ENCODE assay signal across 3 fruit fly cellular contexts in genomic region chr4:56242-57159, dm6.
TF ChIP-seq lines count a peak whose summit lies in the region.

Gene ci, minus strand, starts transcription at chr4:57041.

TF ChIP-seq in whole organism, adult, 20 proteins besides CTCF, POLR2A, EP300 and RAD21 (continued from another document):
- peak; percentile 33 for TF ChIP-seq toe (GFP tag; optimal IDR thresholded peaks at IDR 0.05; lab: Kevin White, UChicago)
TF ChIP-seq in whole organism, adult: peak in this region for 10.

TF ChIP-seq in whole organism, embryonic, 481 proteins besides CTCF, POLR2A, EP300 and RAD21 (continued from another document and continues in another):
- peak; percentile 94 for TF ChIP-seq CG34376 (GFP tag; optimal IDR thresholded peaks at IDR 0.05; lab: Kevin White, UChicago)
- no peak for TF ChIP-seq Sin3A (optimal IDR thresholded peaks at IDR 0.05; lab: Kevin White, UChicago)
- TF ChIP-seq corto (GFP tag; optimal IDR thresholded peaks at IDR 0.05; lab: Kevin White, UChicago): no peak
- no peak for TF ChIP-seq p53 (GFP tag; optimal IDR thresholded peaks at IDR 0.05; lab: Kevin White, UChicago)
- TF ChIP-seq CG4282 (GFP tag; optimal IDR thresholded peaks at IDR 0.05; lab: Kevin White, UChicago): no peak
- peak; percentile 55 for TF ChIP-seq wek (GFP tag; optimal IDR thresholded peaks at IDR 0.05; lab: Kevin White, UChicago)
- TF ChIP-seq Eip74EF (GFP tag; optimal IDR thresholded peaks at IDR 0.05; lab: Kevin White, UChicago): no peak
- peak in 1 of 2 experiments; percentile 44 for TF ChIP-seq tll (GFP tag; optimal IDR thresholded peaks at IDR 0.05; lab: Kevin White, UChicago)
- TF ChIP-seq CG2199 (GFP tag; IDR thresholded peaks at IDR 0.05; lab: Robert Waterston, UW): peak; percentile 99
- TF ChIP-seq BEAF-32 (GFP tag; optimal IDR thresholded peaks at IDR 0.05; lab: Kevin White, UChicago): peak; percentile 2
- TF ChIP-seq Atf6 (GFP tag; IDR thresholded peaks at IDR 0.05; lab: Robert Waterston, UW): no peak
- no peak for TF ChIP-seq Hr78 (GFP tag; optimal IDR thresholded peaks at IDR 0.05; lab: Kevin White, UChicago)
- TF ChIP-seq nau (GFP tag; optimal IDR thresholded peaks at IDR 0.05; lab: Kevin White, UChicago): peak; percentile 7
- TF ChIP-seq Trl (optimal IDR thresholded peaks at IDR 0.05; lab: Kevin White, UChicago): peak in 1 of 2 experiments; percentile 12
- TF ChIP-seq Trl (GFP tag; optimal IDR thresholded peaks at IDR 0.05; lab: Kevin White, UChicago): no peak
- TF ChIP-seq h (optimal IDR thresholded peaks at IDR 0.05; lab: Kevin White, UChicago): no peak
- TF ChIP-seq fd102C (GFP tag; optimal IDR thresholded peaks at IDR 0.05; lab: Kevin White, UChicago): no peak
- peak; percentile 66 for TF ChIP-seq HmgZ (tag; optimal IDR thresholded peaks at IDR 0.05; lab: Kevin White, UChicago)
- TF ChIP-seq Nf-YB (GFP tag; optimal IDR thresholded peaks at IDR 0.05; lab: Kevin White, UChicago): no peak
- TF ChIP-seq peb (GFP tag; IDR thresholded peaks at IDR 0.05; lab: Robert Waterston, UW): 0 out of 2 replicates have a peak, but pooled peaks have one; percentile 25
- peak; percentile 45 for TF ChIP-seq zf30C (GFP tag; optimal IDR thresholded peaks at IDR 0.05; lab: Kevin White, UChicago)
- peak; percentile 40 for TF ChIP-seq CG11723 (GFP tag; optimal IDR thresholded peaks at IDR 0.05; lab: Kevin White, UChicago)
- TF ChIP-seq CG4820 (GFP tag; optimal IDR thresholded peaks at IDR 0.05; lab: Kevin White, UChicago): no peak
- TF ChIP-seq ac (GFP tag; optimal IDR thresholded peaks at IDR 0.05; lab: Kevin White, UChicago): peak; percentile 32
- peak; percentile 19 for TF ChIP-seq trem (tag; optimal IDR thresholded peaks at IDR 0.05; lab: Kevin White, UChicago)
- TF ChIP-seq CG8290 (GFP tag; optimal IDR thresholded peaks at IDR 0.05; lab: Kevin White, UChicago): peak; percentile 65
- TF ChIP-seq CG8290 (tag; optimal IDR thresholded peaks at IDR 0.05; lab: Kevin White, UChicago): peak; percentile 70 to 94
- TF ChIP-seq caup (GFP tag; optimal IDR thresholded peaks at IDR 0.05; lab: Kevin White, UChicago; ENCODE audit: severe bottlenecking): peak; percentile 40
- peak; percentile 39 for TF ChIP-seq sqz (GFP tag; optimal IDR thresholded peaks at IDR 0.05; lab: Kevin White, UChicago)
- TF ChIP-seq Awh (GFP tag; IDR thresholded peaks at IDR 0.05; lab: Robert Waterston, UW): no peak
- TF ChIP-seq CG7271 (tag; optimal IDR thresholded peaks at IDR 0.05; lab: Kevin White, UChicago): peak; percentile 61
- no peak for TF ChIP-seq Fer2 (tag; optimal IDR thresholded peaks at IDR 0.05; lab: Kevin White, UChicago)
- no peak for TF ChIP-seq CG13123 (GFP tag; optimal IDR thresholded peaks at IDR 0.05; lab: Kevin White, UChicago)
- peak; percentile 76 for TF ChIP-seq CG15479 (GFP tag; optimal IDR thresholded peaks at IDR 0.05; lab: Kevin White, UChicago)
- TF ChIP-seq ewg (GFP tag; optimal IDR thresholded peaks at IDR 0.05; lab: Kevin White, UChicago): no peak
- peak; percentile 93 for TF ChIP-seq Sry-β (GFP tag; optimal IDR thresholded peaks at IDR 0.05; lab: Kevin White, UChicago)
- peak; percentile 55 for TF ChIP-seq CG3838 (GFP tag; optimal IDR thresholded peaks at IDR 0.05; lab: Kevin White, UChicago)
- peak; percentile 73 for TF ChIP-seq CG12769 (tag; optimal IDR thresholded peaks at IDR 0.05; lab: Kevin White, UChicago)
- peak; percentile 9; the same call in 1 of the 3 replicates for TF ChIP-seq CG17361 (GFP tag; IDR thresholded peaks at IDR 0.05; lab: Robert Waterston, UW)
- TF ChIP-seq Hr39 (optimal IDR thresholded peaks at IDR 0.05; lab: Kevin White, UChicago): no peak
- TF ChIP-seq Hey (tag; optimal IDR thresholded peaks at IDR 0.05; lab: Kevin White, UChicago): no peak
- no peak for TF ChIP-seq hkb (optimal IDR thresholded peaks at IDR 0.05; lab: Kevin White, UChicago)
- peak; percentile 50; the same call in 1 of the 2 replicates for TF ChIP-seq hkb (GFP tag; IDR thresholded peaks at IDR 0.05; lab: Robert Waterston, UW)
- no peak for TF ChIP-seq CG3407 (GFP tag; optimal IDR thresholded peaks at IDR 0.05; lab: Kevin White, UChicago)
- TF ChIP-seq CG8388 (GFP tag; optimal IDR thresholded peaks at IDR 0.05; lab: Kevin White, UChicago): peak; percentile 89
- no peak for TF ChIP-seq pb (GFP tag; optimal IDR thresholded peaks at IDR 0.05; lab: Kevin White, UChicago)
- TF ChIP-seq Ssrp (tag; optimal IDR thresholded peaks at IDR 0.05; lab: Kevin White, UChicago): no peak
- peak; percentile 58; the same call in 1 of the 2 replicates for TF ChIP-seq rib (GFP tag; IDR thresholded peaks at IDR 0.05; lab: Robert Waterston, UW)
- peak; percentile 63 for TF ChIP-seq pfk (GFP tag; optimal IDR thresholded peaks at IDR 0.05; lab: Kevin White, UChicago)
- TF ChIP-seq sim (GFP tag; IDR thresholded peaks at IDR 0.05; lab: Robert Waterston, UW): 0 out of 2 replicates have a peak, but pooled peaks have one; percentile 21
- no peak for TF ChIP-seq CG10147 (GFP tag; optimal IDR thresholded peaks at IDR 0.05; lab: Kevin White, UChicago)
- peak; percentile 12 for TF ChIP-seq en (GFP tag; optimal IDR thresholded peaks at IDR 0.05; lab: Kevin White, UChicago)
- peak; percentile 16 for TF ChIP-seq YL-1 (GFP tag; optimal IDR thresholded peaks at IDR 0.05; lab: Kevin White, UChicago)
- no peak for TF ChIP-seq CG10565 (GFP tag; optimal IDR thresholded peaks at IDR 0.05; lab: Kevin White, UChicago)
- TF ChIP-seq CG32767 (GFP tag; IDR thresholded peaks at IDR 0.05; lab: Robert Waterston, UW): peak; percentile 63; the same call in 1 of the 2 replicates
- peak; percentile 37 for TF ChIP-seq D19B (GFP tag; optimal IDR thresholded peaks at IDR 0.05; lab: Kevin White, UChicago)
- no peak for TF ChIP-seq jigr1 (GFP tag; IDR thresholded peaks at IDR 0.05; lab: Robert Waterston, UW)
- no peak for TF ChIP-seq CG4617 (GFP tag; optimal IDR thresholded peaks at IDR 0.05; lab: Kevin White, UChicago; ENCODE audit: borderline replicate concordance)
- TF ChIP-seq CG7745 (tag; optimal IDR thresholded peaks at IDR 0.05; lab: Kevin White, UChicago): peak; percentile 35
- peak; percentile 31; the same call in 1 of the 2 replicates for TF ChIP-seq Adf1 (GFP tag; IDR thresholded peaks at IDR 0.05; lab: Robert Waterston, UW)
- peak; percentile 36 for TF ChIP-seq Scr (GFP tag; IDR thresholded peaks at IDR 0.05; lab: Robert Waterston, UW; ENCODE audit: partially characterized antibody)
- TF ChIP-seq CkIIα-i1 (GFP tag; IDR thresholded peaks at IDR 0.05; lab: Robert Waterston, UW): no peak
- TF ChIP-seq Asciz (GFP tag; optimal IDR thresholded peaks at IDR 0.05; lab: Kevin White, UChicago): no peak
- TF ChIP-seq Side (GFP tag; optimal IDR thresholded peaks at IDR 0.05; lab: Kevin White, UChicago): peak; percentile 12
- TF ChIP-seq dmrt99B (tag; optimal IDR thresholded peaks at IDR 0.05; lab: Kevin White, UChicago): peak; percentile 44

TF ChIP-seq in whole organism, prepupa, 60 proteins besides CTCF, POLR2A, EP300 and RAD21 (continued from another document):
- TF ChIP-seq CG6808 (GFP tag; optimal IDR thresholded peaks at IDR 0.05; lab: Kevin White, UChicago): no peak
- TF ChIP-seq CG15336 (GFP tag; IDR thresholded peaks at IDR 0.05; lab: Robert Waterston, UW): peak; percentile 51
- TF ChIP-seq spab (GFP tag; optimal IDR thresholded peaks at IDR 0.05; lab: Kevin White, UChicago): no peak
- no peak for TF ChIP-seq CG31627 (GFP tag; optimal IDR thresholded peaks at IDR 0.05; lab: Kevin White, UChicago)
- TF ChIP-seq Eip78C (GFP tag; lab: Kevin White, UChicago): peak; percentile 84
- no peak for TF ChIP-seq Smox (GFP tag; optimal IDR thresholded peaks at IDR 0.05; lab: Kevin White, UChicago)
- peak; percentile 70 for TF ChIP-seq dsx (GFP tag; optimal IDR thresholded peaks at IDR 0.05; lab: Kevin White, UChicago; ENCODE audit: poor library complexity, severe bottlenecking)
- no peak for TF ChIP-seq Hr38 (GFP tag; optimal IDR thresholded peaks at IDR 0.05; lab: Kevin White, UChicago)
- TF ChIP-seq CG10631 (GFP tag; optimal IDR thresholded peaks at IDR 0.05; lab: Kevin White, UChicago): no peak
- no peak for TF ChIP-seq net (GFP tag; optimal IDR thresholded peaks at IDR 0.05; lab: Kevin White, UChicago)
